Worm (Caenorhabditis elegans) whole organism, young adult: Measurements from ENCODE around the gene inso-1.

Experiments used
- B0019.2 ChIP-seq: fragments of 200-800 bp; sonication (Bioruptor generic); conservative IDR thresholded peaks from 2 replicates; pipeline ENCODE4 v1.3.6; 2022; ENCODE audit warnings: missing genetic modification reagents, missing genetic modification characterization, missing compliant biosample characterization
- B0035.1 ChIP-seq: sonication (generic microtip); optimal IDR thresholded peaks from 2 replicates; lab custom pipeline; 2016; ENCODE audit warnings: missing genetic modification characterization, mild to moderate bottlenecking, missing compliant biosample characterization, missing genotype, missing genetic modification reagents
- C06A6.2 ChIP-seq: fragments of 200-800 bp; sonication (Bioruptor generic); conservative IDR thresholded peaks from 2 replicates; pipeline ENCODE4 v1.3.6; 2022; ENCODE audit warnings: missing genetic modification characterization, missing compliant biosample characterization
- D2030.7 ChIP-seq: fragments of 200-800 bp; sonication (Bioruptor generic); IDR thresholded peaks from 2 replicates; pipeline ENCODE4 v1.3.6; 2022; ENCODE audit warnings: missing genetic modification reagents, missing genetic modification characterization, missing compliant biosample characterization
- F10E7.11 ChIP-seq: sonication (generic microtip); optimal IDR thresholded peaks from 2 replicates; lab custom pipeline; 2017; ENCODE audit warnings: mild to moderate bottlenecking, missing genetic modification characterization, moderate library complexity, missing compliant biosample characterization
- F23B12.7 ChIP-seq: sonication (generic microtip); optimal IDR thresholded peaks from 2 replicates; lab custom pipeline; 2017; ENCODE audit warnings: missing genetic modification characterization, mild to moderate bottlenecking, missing compliant biosample characterization, antibody characterized with exemption, moderate library complexity; ENCODE audit not compliant: insufficient read depth
- F33H1.4 ChIP-seq: fragments of 200-800 bp; sonication (Bioruptor generic); IDR thresholded peaks from 2 replicates; pipeline ENCODE4 v1.3.6; 2022; ENCODE audit warnings: missing genetic modification reagents, missing genetic modification characterization, missing compliant biosample characterization
- F57C9.4 ChIP-seq: sonication (generic microtip); optimal IDR thresholded peaks from 2 replicates; lab custom pipeline; 2017; ENCODE audit warnings: mild to moderate bottlenecking, missing genetic modification characterization, missing compliant biosample characterization
- K11D2.4 ChIP-seq: fragments of 200-800 bp; sonication (Bioruptor generic); IDR thresholded peaks from 2 replicates; pipeline ENCODE4 v1.3.6; 2022; ENCODE audit warnings: missing genetic modification reagents, missing genetic modification characterization, missing compliant biosample characterization
- T07F8.4 ChIP-seq: sonication (generic microtip); optimal IDR thresholded peaks from 2 replicates; lab custom pipeline; 2016; ENCODE audit warnings: mild to moderate bottlenecking, missing genetic modification characterization, moderate library complexity, missing compliant biosample characterization
- Y53F4B.3 ChIP-seq: fragments of 200-800 bp; sonication (Bioruptor generic); IDR thresholded peaks from 2 replicates; pipeline ENCODE4 v1.3.6; 2022; ENCODE audit warnings: missing genetic modification reagents, missing genetic modification characterization, missing compliant biosample characterization
- akir-1 ChIP-seq: fragments of 200-800 bp; sonication (Bioruptor generic); optimal IDR thresholded peaks from 2 replicates; lab custom pipeline; 2018; ENCODE audit warnings: mild to moderate bottlenecking, missing genetic modification characterization, moderate library complexity, missing compliant biosample characterization
- aptf-2 ChIP-seq: fragments of 200-800 bp; sonication (Bioruptor generic); conservative IDR thresholded peaks from 2 replicates; pipeline ENCODE4 v1.3.6; 2022; ENCODE audit warnings: missing genetic modification reagents, missing genetic modification characterization, missing compliant biosample characterization
- aptf-3 ChIP-seq: fragments of 200-800 bp; sonication (Bioruptor generic); IDR thresholded peaks from 2 replicates; pipeline ENCODE4 v1.3.6; 2022; ENCODE audit warnings: missing genetic modification characterization, missing compliant biosample characterization
- atf-7 ChIP-seq: sonication (generic microtip); optimal IDR thresholded peaks from 2 replicates; lab custom pipeline; 2017; ENCODE audit warnings: mild to moderate bottlenecking, missing genetic modification characterization, missing compliant biosample characterization
- attf-6 ChIP-seq: fragments of 200-800 bp; sonication (Bioruptor generic); IDR thresholded peaks from 2 replicates; pipeline ENCODE4 v1.3.6; 2022; ENCODE audit warnings: missing genetic modification reagents, missing genetic modification characterization, missing compliant biosample characterization
- bed-1 ChIP-seq: fragments of 200-800 bp; sonication (Bioruptor generic); IDR thresholded peaks from 2 replicates; pipeline ENCODE4 v1.3.6; 2022; ENCODE audit warnings: missing genetic modification reagents, missing genetic modification characterization, missing compliant biosample characterization
- ceh-58 ChIP-seq: fragments of 200-800 bp; sonication (Bioruptor generic); IDR thresholded peaks from 2 replicates; pipeline ENCODE4 v1.3.6; 2022; ENCODE audit warnings: missing genetic modification characterization, missing compliant biosample characterization
- ceh-79 ChIP-seq: sonication (generic microtip); optimal IDR thresholded peaks from 2 replicates; lab custom pipeline; 2017; ENCODE audit warnings: mild to moderate bottlenecking, missing genetic modification characterization, missing compliant biosample characterization
- die-1 ChIP-seq: sonication (generic microtip); optimal IDR thresholded peaks from 2 replicates; lab custom pipeline; 2016; ENCODE audit warnings: missing genotype, mild to moderate bottlenecking, missing genetic modification characterization, missing compliant biosample characterization
- dpff-1 ChIP-seq: sonication (generic microtip); optimal IDR thresholded peaks from 2 replicates; lab custom pipeline; 2017; ENCODE audit warnings: mild to moderate bottlenecking, missing genetic modification characterization, missing compliant biosample characterization
- egl-44 ChIP-seq: fragments of 200-800 bp; sonication (Bioruptor generic); IDR thresholded peaks from 2 replicates; pipeline ENCODE4 v1.3.6; 2022; ENCODE audit warnings: missing genetic modification reagents, missing genetic modification characterization, missing compliant biosample characterization
- egrh-3 ChIP-seq: fragments of 200-800 bp; sonication (Bioruptor generic); IDR thresholded peaks from 2 replicates; pipeline ENCODE4 v1.3.6; 2022; ENCODE audit warnings: missing genetic modification reagents, missing genetic modification characterization, missing compliant biosample characterization
- fkh-3 ChIP-seq: sonication (generic microtip); optimal IDR thresholded peaks from 2 replicates; lab custom pipeline; 2016; ENCODE audit warnings: mild to moderate bottlenecking, missing genetic modification characterization, missing compliant biosample characterization
- gei-17 ChIP-seq: fragments of 200-800 bp; sonication (Bioruptor generic); optimal IDR thresholded peaks from 2 replicates; lab custom pipeline; 2018; ENCODE audit warnings: mild to moderate bottlenecking, missing genetic modification characterization, missing compliant biosample characterization
- hlh-12 ChIP-seq: sonication (generic microtip); optimal IDR thresholded peaks from 2 replicates; lab custom pipeline; 2016; ENCODE audit warnings: missing genetic modification characterization, missing compliant biosample characterization
- hlh-26 ChIP-seq: fragments of 200-800 bp; sonication (Bioruptor generic); conservative IDR thresholded peaks from 2 replicates; pipeline ENCODE4 v1.3.6; 2022; ENCODE audit warnings: missing genetic modification reagents, missing genetic modification characterization, missing compliant biosample characterization
- hmg-1.2 ChIP-seq: fragments of 200-800 bp; sonication (Bioruptor generic); IDR thresholded peaks from 2 replicates; pipeline ENCODE4 v1.3.6; 2022; ENCODE audit warnings: missing genetic modification reagents, missing genetic modification characterization, missing compliant biosample characterization
- lag-1 ChIP-seq: fragments of 200-800 bp; sonication (Bioruptor generic); IDR thresholded peaks from 2 replicates; pipeline ENCODE4 v1.3.6; 2022; ENCODE audit warnings: missing genetic modification reagents, missing genetic modification characterization, missing compliant biosample characterization
- lin-35 ChIP-seq, 3 experiments: fragments of 150-350 bp in 2 of 3; sonication (generic microtip) in 1 of 3; optimal IDR thresholded peaks; 2 replicates each; lab custom pipeline; 2014 to 2018; ENCODE audit warnings: missing biosample characterization in 3 of 3, missing genetic modification characterization in 3 of 3, missing genetic modification reagents in 3 of 3
- madf-3 ChIP-seq: fragments of 200-800 bp; sonication (Bioruptor generic); IDR thresholded peaks from 2 replicates; pipeline ENCODE4 v1.3.6; 2022; ENCODE audit warnings: missing genetic modification reagents, missing genetic modification characterization, missing compliant biosample characterization
- madf-6 ChIP-seq: fragments of 200-800 bp; sonication (Bioruptor generic); IDR thresholded peaks from 2 replicates; pipeline ENCODE4 v1.3.6; 2022; ENCODE audit warnings: missing genetic modification reagents, missing genetic modification characterization, missing compliant biosample characterization
- madf-8 ChIP-seq: fragments of 200-800 bp; sonication (Bioruptor generic); conservative IDR thresholded peaks from 2 replicates; pipeline ENCODE4 v1.3.6; 2022; ENCODE audit warnings: missing genetic modification reagents, missing genetic modification characterization, missing compliant biosample characterization
- mel-28 ChIP-seq: sonication (generic microtip); optimal IDR thresholded peaks from 2 replicates; lab custom pipeline; 2016; ENCODE audit warnings: borderline replicate concordance, mild to moderate bottlenecking, missing genetic modification characterization, missing compliant biosample characterization
- mes-4 ChIP-seq: sonication (generic microtip); optimal IDR thresholded peaks from 2 replicates; lab custom pipeline; 2016; ENCODE audit warnings: missing genotype, missing genetic modification characterization, missing compliant biosample characterization
- nfya-2 ChIP-seq: fragments of 200-800 bp; sonication (Bioruptor generic); IDR thresholded peaks from 2 replicates; pipeline ENCODE4 v1.3.6; 2022; ENCODE audit warnings: missing genetic modification reagents, missing genetic modification characterization, missing compliant biosample characterization
- nhr-27 ChIP-seq: fragments of 200-800 bp; sonication (Bioruptor generic); optimal IDR thresholded peaks from 2 replicates; lab custom pipeline; 2018; ENCODE audit warnings: mild to moderate bottlenecking, missing genetic modification characterization, moderate library complexity, missing compliant biosample characterization
- pbrm-1 ChIP-seq: fragments of 200-800 bp; sonication (Bioruptor generic); IDR thresholded peaks from 2 replicates; pipeline ENCODE4 v1.3.6; 2022; ENCODE audit warnings: missing genetic modification reagents, missing genetic modification characterization, missing compliant biosample characterization
- rec-8 ChIP-seq, 2 experiments: sonication (generic microtip); optimal IDR thresholded peaks; 2 replicates each; lab custom pipeline; 2016; ENCODE audit warnings: mild to moderate bottlenecking in 2 of 2, missing genetic modification characterization in 2 of 2, missing genetic modification reagents in 2 of 2, missing genotype in 2 of 2, missing biosample characterization in 1 of 2, missing compliant biosample characterization in 1 of 2, moderate library complexity in 1 of 2
- rpc-1 ChIP-seq, 2 experiments: fragments of 150-350 bp in 1 of 2; sonication (generic microtip) in 1 of 2; optimal IDR thresholded peaks; 2 replicates each; lab custom pipeline; 2014 to 2018; ENCODE audit warnings: missing biosample characterization in 1 of 2, missing genetic modification characterization in 1 of 2, missing genetic modification reagents in 1 of 2, missing genotype in 1 of 2
- sea-2 ChIP-seq: fragments of 200-800 bp; sonication (Bioruptor generic); IDR thresholded peaks from 2 replicates; pipeline ENCODE4 v1.3.6; 2022; ENCODE audit warnings: missing genetic modification characterization, missing compliant biosample characterization
- snpc-4 ChIP-seq, 5 experiments: fragments of 150-350 bp in 1 of 5; sonication (generic microtip) in 4 of 5; optimal IDR thresholded peaks; 2 replicates each; lab custom pipeline; 2014 to 2018; ENCODE audit warnings: missing genetic modification characterization in 5 of 5, missing biosample characterization in 3 of 5, antibody characterized with exemption in 2 of 5, mild to moderate bottlenecking in 2 of 5, missing compliant biosample characterization in 2 of 5, missing genotype in 2 of 5, moderate library complexity in 2 of 5, missing genetic modification reagents in 1 of 5
- somi-1 ChIP-seq: fragments of 200-800 bp; sonication (Bioruptor generic); optimal IDR thresholded peaks from 2 replicates; lab custom pipeline; 2018; ENCODE audit warnings: mild to moderate bottlenecking, missing genetic modification characterization, missing compliant biosample characterization
- tbp1 ChIP-seq: fragments of 200-800 bp; sonication (Bioruptor generic); optimal IDR thresholded peaks from 2 replicates; lab custom pipeline; 2018; ENCODE audit warnings: mild to moderate bottlenecking, missing genetic modification characterization, missing compliant biosample characterization
- xnd-1 ChIP-seq: sonication (generic microtip); optimal IDR thresholded peaks from 2 replicates; lab custom pipeline; 2016; ENCODE audit warnings: missing genotype, missing genetic modification reagents, missing genetic modification characterization, missing compliant biosample characterization
- zim-3 ChIP-seq: sonication (generic microtip); optimal IDR thresholded peaks from 2 replicates; lab custom pipeline; 2017; ENCODE audit warnings: mild to moderate bottlenecking, missing genetic modification characterization, moderate library complexity, missing compliant biosample characterization
- ztf-22 ChIP-seq: fragments of 200-800 bp; sonication (Bioruptor generic); optimal IDR thresholded peaks from 2 replicates; lab custom pipeline; 2018; ENCODE audit warnings: mild to moderate bottlenecking, missing genetic modification characterization, moderate library complexity, missing compliant biosample characterization
- ztf-26 ChIP-seq: sonication (generic microtip); optimal IDR thresholded peaks from 2 replicates; lab custom pipeline; 2017; ENCODE audit warnings: missing genetic modification characterization, missing compliant biosample characterization

inso-1 gene

DNA sequence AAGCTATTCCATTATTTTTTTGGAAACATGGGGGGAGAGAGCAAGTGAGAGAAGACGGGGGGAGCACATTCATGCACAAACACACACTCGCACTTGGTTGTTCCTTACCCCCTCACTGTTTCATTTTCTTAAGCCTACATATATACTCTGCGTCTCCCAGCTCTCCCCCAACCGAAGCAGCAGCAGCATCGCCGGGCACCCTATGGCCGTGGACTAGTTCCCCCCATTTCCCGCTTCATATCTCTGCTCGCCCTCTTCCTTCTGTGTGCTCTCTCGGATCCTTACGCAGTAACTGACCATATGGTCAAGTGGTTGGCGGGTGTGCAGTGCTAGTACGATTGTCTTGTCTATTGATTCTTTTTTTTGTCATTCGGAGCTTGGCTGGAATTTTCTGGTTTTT, 2.3 kb downstream of the inso-1 start (continued):
- TF ChIP-seq D2030.7 (GFP tag; lab: Robert Waterston, UW) = no peak
- no peak for TF ChIP-seq B0019.2 (GFP tag; lab: Robert Waterston, UW)
- no peak for TF ChIP-seq ceh-58
- TF ChIP-seq B0035.1 = no peak
- no peak for TF ChIP-seq ceh-79 (tag; lab: Kevin White, UChicago)
- no peak for TF ChIP-seq C06A6.2 (GFP tag; lab: Robert Waterston, UW)
- TF ChIP-seq mel-28 (tag; lab: Kevin White, UChicago) = no peak
- TF ChIP-seq ztf-22 (GFP tag; lab: Kevin White, UChicago) = peak; percentile 23
- peak in 1 of 3 experiments; percentile 50 for TF ChIP-seq lin-35 (GFP tag; optimal IDR thresholded peaks at IDR 0.05; lab: Kevin White, UChicago)
- TF ChIP-seq rec-8 (tag; optimal IDR thresholded peaks at IDR 0.05; lab: Kevin White, UChicago) = no peak
- TF ChIP-seq K11D2.4 = 0 out of 2 replicates have a peak, but pooled peaks have one; percentile 12
- no peak for TF ChIP-seq aptf-3
- no peak for TF ChIP-seq F10E7.11
- TF ChIP-seq F23B12.7 = no peak
- TF ChIP-seq rpc-1 (optimal IDR thresholded peaks at IDR 0.05; lab: Kevin White, UChicago) = no peak
- TF ChIP-seq rpc-1 (tag; optimal IDR thresholded peaks at IDR 0.05; lab: Kevin White, UChicago) = no peak
- peak; percentile 35; the same call in 1 of the 2 replicates for TF ChIP-seq madf-6 (GFP tag; lab: Robert Waterston, UW)
- TF ChIP-seq attf-6 (GFP tag; lab: Robert Waterston, UW) = no peak
- no peak for TF ChIP-seq madf-3 (GFP tag; lab: Robert Waterston, UW)
- no peak for TF ChIP-seq madf-8 (GFP tag; lab: Robert Waterston, UW)
- peak; percentile 48 for TF ChIP-seq tbp1 (GFP tag; lab: Kevin White, UChicago)
- TF ChIP-seq xnd-1 = no peak
- TF ChIP-seq zim-3 (tag; lab: Kevin White, UChicago) = peak; percentile 60
- no peak for TF ChIP-seq aptf-2
- peak; percentile 27 for TF ChIP-seq die-1 (tag; lab: Kevin White, UChicago)
- TF ChIP-seq hlh-26 (GFP tag; lab: Robert Waterston, UW) = no peak
- no peak for TF ChIP-seq fkh-3 (tag; lab: Kevin White, UChicago)
- TF ChIP-seq egl-44 (GFP tag; lab: Robert Waterston, UW) = peak; percentile 71; the same call in 1 of the 2 replicates
- TF ChIP-seq F33H1.4 (GFP tag; lab: Robert Waterston, UW) = no peak
- no peak for TF ChIP-seq T07F8.4 (tag; lab: Kevin White, UChicago)
- TF ChIP-seq Y53F4B.3 (GFP tag; lab: Robert Waterston, UW) = no peak
- no peak for TF ChIP-seq akir-1
- peak; percentile 61 for TF ChIP-seq gei-17 (GFP tag; lab: Kevin White, UChicago)
- no peak for TF ChIP-seq somi-1 (GFP tag; lab: Kevin White, UChicago)
- TF ChIP-seq snpc-4 (GFP tag; optimal IDR thresholded peaks at IDR 0.05; lab: Kevin White, UChicago) = no peak
- peak; percentile 4 to 53 (median 37) for TF ChIP-seq snpc-4 (tag; optimal IDR thresholded peaks at IDR 0.05; lab: Kevin White, UChicago)
- TF ChIP-seq atf-7 (tag; lab: Kevin White, UChicago) = peak; percentile 33
- TF ChIP-seq hmg-1.2 (GFP tag; lab: Robert Waterston, UW) = peak; percentile 81
- no peak for TF ChIP-seq lag-1
- TF ChIP-seq ztf-26 (tag; lab: Kevin White, UChicago) = no peak
- TF ChIP-seq bed-1 (GFP tag; lab: Robert Waterston, UW) = no peak
- peak; percentile 74 for TF ChIP-seq egrh-3 (GFP tag; lab: Robert Waterston, UW)
- no peak for TF ChIP-seq nhr-27 (tag; lab: Kevin White, UChicago)
- TF ChIP-seq hlh-12 (tag; lab: Kevin White, UChicago) = no peak
- no peak for TF ChIP-seq F57C9.4 (tag; lab: Kevin White, UChicago)
- TF ChIP-seq sea-2 (GFP tag; lab: Robert Waterston, UW) = no peak
- no peak for TF ChIP-seq mes-4
- 0 out of 2 replicates have a peak, but pooled peaks have one; percentile 14 for TF ChIP-seq pbrm-1 (GFP tag; lab: Robert Waterston, UW)
- no peak for TF ChIP-seq dpff-1
- no peak for TF ChIP-seq nfya-2 (GFP tag; lab: Robert Waterston, UW)
